Fruit fly (Drosophila melanogaster): ENCODE measurements around the gene CG5412.
A peak's percentile ranks its signal among the peaks of the same experiment; 100 is the strongest.

CG5412 gene

dm6 chr3R:20552093-20552492 lies 24.8 kb upstream of the CG5412 start, which contains the start of gene Stat92E (continued):
- TF ChIP-seq ATbp (GFP tag; optimal IDR thresholded peaks at IDR 0.05), result no peak
- TF ChIP-seq CG1832 (GFP tag; optimal IDR thresholded peaks at IDR 0.05), result no peak
- TF ChIP-seq onecut (GFP tag; IDR thresholded peaks at IDR 0.05), result peak; percentile 25; the same call in 1 of the 2 replicates
- no peak for TF ChIP-seq Six4 (GFP tag; optimal IDR thresholded peaks at IDR 0.05)
- TF ChIP-seq CG12071 (GFP tag; optimal IDR thresholded peaks at IDR 0.05), result no peak
- no peak for TF ChIP-seq CG16863 (GFP tag; optimal IDR thresholded peaks at IDR 0.05)
- no peak for TF ChIP-seq dpn (GFP tag; optimal IDR thresholded peaks at IDR 0.05)
- TF ChIP-seq CG12299 (tag; optimal IDR thresholded peaks at IDR 0.05), result no peak
- TF ChIP-seq Hsf (GFP tag; optimal IDR thresholded peaks at IDR 0.05), result no peak
- no peak for TF ChIP-seq chm (GFP tag; IDR thresholded peaks at IDR 0.05)
- TF ChIP-seq Optix (GFP tag; IDR thresholded peaks at IDR 0.05), result no peak
- TF ChIP-seq Blimp-1 (GFP tag; optimal IDR thresholded peaks at IDR 0.05), result no peak
- TF ChIP-seq mam (GFP tag; optimal IDR thresholded peaks at IDR 0.05), result no peak
- TF ChIP-seq CG10209 (GFP tag; optimal IDR thresholded peaks at IDR 0.05), result no peak
- peak; percentile 81 for TF ChIP-seq bigmax (GFP tag; optimal IDR thresholded peaks at IDR 0.05)
- 0 out of 2 replicates have a peak, but pooled peaks have one; percentile 5 for TF ChIP-seq vvl (GFP tag; IDR thresholded peaks at IDR 0.05)
- TF ChIP-seq klu (GFP tag; IDR thresholded peaks at IDR 0.05), result peak; percentile 56; the same call in 1 of the 2 replicates
- 0 out of 3 replicates have a peak, but pooled peaks have one; percentile 11 for TF ChIP-seq CG14860 (GFP tag; IDR thresholded peaks at IDR 0.05; ENCODE audit: partially characterized antibody)
- TF ChIP-seq CG10147 (GFP tag; optimal IDR thresholded peaks at IDR 0.05), result no peak
- no peak for TF ChIP-seq Fer1 (GFP tag; optimal IDR thresholded peaks at IDR 0.05)
- TF ChIP-seq CG16779 (GFP tag; IDR thresholded peaks at IDR 0.05), result no peak
- no peak for TF ChIP-seq bcd (GFP tag; optimal IDR thresholded peaks at IDR 0.05)
- peak; percentile 21; the same call in 1 of the 3 replicates for TF ChIP-seq vnd (GFP tag; IDR thresholded peaks at IDR 0.05; ENCODE audit: partially characterized antibody)
- TF ChIP-seq exex (tag; optimal IDR thresholded peaks at IDR 0.05), result no peak
- no peak for TF ChIP-seq Fer2 (tag; optimal IDR thresholded peaks at IDR 0.05)
- TF ChIP-seq CG4404 (GFP tag; IDR thresholded peaks at IDR 0.05), result no peak
- no peak for TF ChIP-seq CG6813 (GFP tag; optimal IDR thresholded peaks at IDR 0.05)
- TF ChIP-seq CG4854 (GFP tag; optimal IDR thresholded peaks at IDR 0.05), result no peak
- peak; percentile 23 for TF ChIP-seq stwl (tag; optimal IDR thresholded peaks at IDR 0.05)
- no peak for TF ChIP-seq CG12236 (GFP tag; optimal IDR thresholded peaks at IDR 0.05)
- TF ChIP-seq CG3163 (GFP tag; optimal IDR thresholded peaks at IDR 0.05), result no peak
- peak; percentile 48; the same call in 1 of the 3 replicates for TF ChIP-seq HLH4C (GFP tag; IDR thresholded peaks at IDR 0.05; ENCODE audit: partially characterized antibody)
- no peak for TF ChIP-seq dmrt11E (tag; optimal IDR thresholded peaks at IDR 0.05)
- no peak for TF ChIP-seq Ravus (GFP tag; IDR thresholded peaks at IDR 0.05)
- no peak for TF ChIP-seq ap (GFP tag; IDR thresholded peaks at IDR 0.05)
- TF ChIP-seq D19B (GFP tag; optimal IDR thresholded peaks at IDR 0.05), result no peak
- no peak for TF ChIP-seq cato (GFP tag; optimal IDR thresholded peaks at IDR 0.05; ENCODE audit: borderline replicate concordance)
- no peak for TF ChIP-seq danr (GFP tag; IDR thresholded peaks at IDR 0.05)
- no peak for TF ChIP-seq cas (GFP tag; IDR thresholded peaks at IDR 0.05)
- no peak for TF ChIP-seq sima (GFP tag; optimal IDR thresholded peaks at IDR 0.05)
- TF ChIP-seq Med (GFP tag), result peak; percentile 17
- TF ChIP-seq peb (GFP tag; IDR thresholded peaks at IDR 0.05), result no peak
- no peak for TF ChIP-seq Gsc (GFP tag; IDR thresholded peaks at IDR 0.05)
- TF ChIP-seq Nf-YB (GFP tag; optimal IDR thresholded peaks at IDR 0.05), result no peak
- TF ChIP-seq CG6654 (GFP tag; optimal IDR thresholded peaks at IDR 0.05), result no peak
- TF ChIP-seq hth (optimal IDR thresholded peaks at IDR 0.05), result no peak
- TF ChIP-seq sisA (GFP tag; IDR thresholded peaks at IDR 0.05), result no peak
- TF ChIP-seq ro (GFP tag; IDR thresholded peaks at IDR 0.05), result no peak
- TF ChIP-seq CG3838 (GFP tag; optimal IDR thresholded peaks at IDR 0.05), result no peak
- TF ChIP-seq wor (GFP tag; IDR thresholded peaks at IDR 0.05), result no peak
- TF ChIP-seq CG12769 (tag; optimal IDR thresholded peaks at IDR 0.05), result no peak
- TF ChIP-seq unpg (GFP tag; optimal IDR thresholded peaks at IDR 0.05), result no peak

All from whole organism, embryonic.